Worm (Caenorhabditis elegans): Measurements from ENCODE around the gene ZK892.4.

DNA sequence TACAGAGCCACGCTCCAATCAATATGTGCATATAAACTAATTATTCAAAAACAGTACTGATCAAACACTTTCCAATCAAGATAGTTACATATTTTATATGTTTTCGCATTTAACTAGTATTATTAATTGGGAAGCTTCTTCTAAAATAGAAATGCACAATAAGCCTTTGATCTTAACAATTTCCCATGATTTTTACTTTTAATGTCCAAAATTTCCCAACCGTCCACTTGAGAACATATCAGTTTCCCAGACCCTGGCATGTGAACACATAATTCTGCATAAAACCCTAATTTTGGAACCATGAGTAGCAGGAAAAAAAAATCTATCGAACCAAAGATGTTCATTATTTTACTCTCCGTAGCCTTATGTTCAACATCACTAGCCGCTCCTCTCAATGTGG is 30.0 kb upstream of the ZK892.4 start, which contains the start of gene R53.8:
- no peak for TF ChIP-seq aly-2 (tag; optimal IDR thresholded peaks at IDR 0.05)
- no peak for TF ChIP-seq R02D3.7 (tag; optimal IDR thresholded peaks at IDR 0.05)
- no peak for TF ChIP-seq pha-4 (tag; optimal IDR thresholded peaks at IDR 0.05)
- TF ChIP-seq ztf-11 (tag; optimal IDR thresholded peaks at IDR 0.05), result no peak
- TF ChIP-seq ama-1 (optimal IDR thresholded peaks at IDR 0.05), result no peak
- no peak for TF ChIP-seq ceh-16 (tag; optimal IDR thresholded peaks at IDR 0.05)
- no peak for TF ChIP-seq nhr-11 (tag; optimal IDR thresholded peaks at IDR 0.05)
- TF ChIP-seq elt-3 (tag; optimal IDR thresholded peaks at IDR 0.05), result no peak

Measured in whole organism, L3 larva.